Fruit fly (Drosophila melanogaster): ENCODE results near the gene Ptp61F.
A peak's percentile ranks its signal among the peaks of the same experiment; 100 is the strongest.

The Ptp61F gene

dm6 chr3L:1495803-1496202, 20.7 kb upstream of the Ptp61F start (continued):
- TF ChIP-seq Sox100B (GFP tag; optimal IDR thresholded peaks at IDR 0.05) = no peak
- no peak for TF ChIP-seq CG9876 (GFP tag; optimal IDR thresholded peaks at IDR 0.05)
- no peak for TF ChIP-seq CG2120 (GFP tag; optimal IDR thresholded peaks at IDR 0.05)
- no peak for TF ChIP-seq CG3281 (GFP tag; optimal IDR thresholded peaks at IDR 0.05)
- no peak for TF ChIP-seq CG16813 (GFP tag; IDR thresholded peaks at IDR 0.05; ENCODE audit: partially characterized antibody)
- no peak for TF ChIP-seq Adf1 (GFP tag; IDR thresholded peaks at IDR 0.05)
- TF ChIP-seq vvl (GFP tag; IDR thresholded peaks at IDR 0.05) = no peak
- no peak for TF ChIP-seq dati (GFP tag; IDR thresholded peaks at IDR 0.05)
- no peak for TF ChIP-seq tna (GFP tag; IDR thresholded peaks at IDR 0.05; ENCODE audit: partially characterized antibody)
- TF ChIP-seq CG8765 (GFP tag; IDR thresholded peaks at IDR 0.05) = no peak
- TF ChIP-seq dmrt99B (tag; optimal IDR thresholded peaks at IDR 0.05) = no peak
- TF ChIP-seq CG4820 (GFP tag; optimal IDR thresholded peaks at IDR 0.05) = no peak
- no peak for TF ChIP-seq CG18764 (GFP tag; optimal IDR thresholded peaks at IDR 0.05)
- 0 out of 3 replicates have a peak, but pooled peaks have one; percentile 13 for TF ChIP-seq Doc3 (GFP tag; IDR thresholded peaks at IDR 0.05; ENCODE audit: partially characterized antibody)
- TF ChIP-seq CG10462 (GFP tag; optimal IDR thresholded peaks at IDR 0.05) = no peak
- no peak for TF ChIP-seq CG7556 (GFP tag; optimal IDR thresholded peaks at IDR 0.05)
- no peak for TF ChIP-seq Chrac-16 (GFP tag; optimal IDR thresholded peaks at IDR 0.05)
- TF ChIP-seq vfl (GFP tag; optimal IDR thresholded peaks at IDR 0.05) = no peak
- TF ChIP-seq chinmo (GFP tag; IDR thresholded peaks at IDR 0.05; ENCODE audit: partially characterized antibody) = 0 out of 4 replicates have a peak, but pooled peaks have one; percentile 50
- TF ChIP-seq phol (tag; optimal IDR thresholded peaks at IDR 0.05) = no peak
- no peak for TF ChIP-seq ci (GFP tag; IDR thresholded peaks at IDR 0.05)
- TF ChIP-seq CG10959 (GFP tag; IDR thresholded peaks at IDR 0.05) = no peak
- no peak for TF ChIP-seq CG13424 (tag; optimal IDR thresholded peaks at IDR 0.05)
- TF ChIP-seq Med (GFP tag) = peak; percentile 80

DNA sequence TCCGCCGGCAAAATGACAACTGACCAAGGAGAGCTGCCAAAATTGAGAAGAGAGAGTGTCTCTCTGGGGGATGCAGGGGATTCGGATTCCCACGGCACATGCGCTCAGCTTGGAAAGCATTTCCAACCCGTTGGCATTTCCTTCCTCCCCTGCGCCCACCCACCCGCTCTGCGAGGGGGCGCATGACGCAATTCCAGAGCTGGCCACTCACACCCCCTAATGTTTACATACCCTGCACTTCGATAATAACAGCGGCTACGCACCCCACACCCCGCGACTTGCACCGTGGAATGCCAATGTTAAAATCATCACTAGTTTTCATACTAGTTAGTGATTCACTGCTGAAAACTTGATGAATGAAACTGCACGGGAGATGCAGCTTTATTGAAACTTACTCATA, 14.5 kb upstream of the Ptp61F start, which contains the start of gene stet:
Gene stet, minus strand, starts transcription at position 25 of the 400 bp plus-strand sequence.
- TF ChIP-seq ap (GFP tag; IDR thresholded peaks at IDR 0.05) = no peak
- TF ChIP-seq HLH4C (GFP tag; IDR thresholded peaks at IDR 0.05; ENCODE audit: partially characterized antibody) = no peak
- no peak for TF ChIP-seq CG10147 (GFP tag; optimal IDR thresholded peaks at IDR 0.05)
- peak; percentile 13 for TF ChIP-seq CG13894 (tag; optimal IDR thresholded peaks at IDR 0.05)
- TF ChIP-seq CG11723 (GFP tag; optimal IDR thresholded peaks at IDR 0.05) = no peak
- peak; percentile 94 for TF ChIP-seq crol (GFP tag; IDR thresholded peaks at IDR 0.05)
- no peak for TF ChIP-seq CG13775 (GFP tag; optimal IDR thresholded peaks at IDR 0.05)
- TF ChIP-seq row (GFP tag; IDR thresholded peaks at IDR 0.05) = peak; percentile 25; the same call in 1 of the 3 replicates
- peak; percentile 43; the same call in 1 of the 3 replicates for TF ChIP-seq ci (GFP tag; IDR thresholded peaks at IDR 0.05)
- TF ChIP-seq Asciz (GFP tag; optimal IDR thresholded peaks at IDR 0.05) = no peak
- peak; percentile 29; the same call in 1 of the 2 replicates for TF ChIP-seq hbn (GFP tag; IDR thresholded peaks at IDR 0.05; ENCODE audit: partially characterized antibody)
- TF ChIP-seq CG1529 (GFP tag; optimal IDR thresholded peaks at IDR 0.05) = no peak
- 0 out of 2 replicates have a peak, but pooled peaks have one; percentile 22 for TF ChIP-seq CG32532 (GFP tag; IDR thresholded peaks at IDR 0.05)
- no peak for TF ChIP-seq Kr (GFP tag; optimal IDR thresholded peaks at IDR 0.05)
- no peak for TF ChIP-seq Dad (GFP tag; optimal IDR thresholded peaks at IDR 0.05)
- peak; percentile 19 for TF ChIP-seq pzg (GFP tag; optimal IDR thresholded peaks at IDR 0.05)
- TF ChIP-seq Hr51 (GFP tag; optimal IDR thresholded peaks at IDR 0.05) = no peak
- TF ChIP-seq Pdp1 (GFP tag; optimal IDR thresholded peaks at IDR 0.05) = peak in 1 of 2 experiments; percentile 67
- TF ChIP-seq CG4617 (GFP tag; optimal IDR thresholded peaks at IDR 0.05; ENCODE audit: borderline replicate concordance) = no peak
- TF ChIP-seq CG30431 (GFP tag; optimal IDR thresholded peaks at IDR 0.05) = no peak
- no peak for TF ChIP-seq CG7372 (GFP tag; IDR thresholded peaks at IDR 0.05)
- TF ChIP-seq CG4360 (GFP tag; IDR thresholded peaks at IDR 0.05) = no peak
- no peak for TF ChIP-seq prd (optimal IDR thresholded peaks at IDR 0.05)
- TF ChIP-seq prd (GFP tag; IDR thresholded peaks at IDR 0.05) = 0 out of 3 replicates have a peak, but pooled peaks have one; percentile 10
- no peak for TF ChIP-seq tin (GFP tag; optimal IDR thresholded peaks at IDR 0.05)
- 0 out of 4 replicates have a peak, but pooled peaks have one; percentile 51 for TF ChIP-seq chinmo (GFP tag; IDR thresholded peaks at IDR 0.05; ENCODE audit: partially characterized antibody)
- TF ChIP-seq fru (optimal IDR thresholded peaks at IDR 0.05) = no peak
- 0 out of 2 replicates have a peak, but pooled peaks have one; percentile 7 for TF ChIP-seq Bgb (GFP tag; IDR thresholded peaks at IDR 0.05; ENCODE audit: partially characterized antibody)

Data from whole organism, embryonic.